Fruit fly (Drosophila melanogaster): Measurements from ENCODE around the gene CG11986.
A peak's percentile ranks its signal among the peaks of the same experiment; 100 is the strongest.

Gene CG11986

DNA sequence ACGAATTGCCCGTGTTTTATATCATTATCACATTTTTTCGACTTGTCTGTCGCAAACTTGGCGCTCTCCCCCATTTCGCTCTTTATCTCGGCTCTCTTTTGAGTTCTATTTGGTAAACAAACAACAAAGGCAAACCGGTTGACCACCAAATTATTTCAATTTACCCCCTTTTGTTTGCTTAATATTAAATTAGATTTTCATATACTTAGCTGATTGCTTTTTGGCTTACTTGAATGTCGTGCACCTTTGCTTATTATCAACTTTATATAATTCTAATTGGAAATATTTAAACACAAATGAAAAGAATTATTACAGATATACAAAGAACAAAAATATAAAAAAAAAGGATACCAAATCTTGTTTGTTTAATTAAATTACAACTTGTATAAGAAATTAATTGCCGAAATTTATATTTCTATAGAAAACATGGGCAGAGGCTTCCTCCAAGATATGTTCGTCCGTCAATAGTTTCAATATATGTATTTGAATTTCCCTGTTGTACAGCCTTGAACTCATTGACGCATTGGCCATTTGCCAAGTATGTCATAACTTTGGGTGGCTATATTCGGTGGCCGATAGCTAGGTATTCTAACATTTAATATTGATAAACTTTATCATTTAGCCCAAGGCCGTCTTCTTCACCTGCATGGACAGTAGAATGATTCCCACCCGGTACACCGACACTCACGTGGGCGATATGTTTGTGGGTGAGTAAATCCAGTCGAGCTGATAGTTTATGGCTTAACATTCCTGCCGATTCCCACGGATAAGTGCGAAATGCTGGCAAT, 33.8 kb upstream of the CG11986 start:
- no peak for TF ChIP-seq Sin3A (optimal IDR thresholded peaks at IDR 0.05)
- no peak for TF ChIP-seq Myc (optimal IDR thresholded peaks at IDR 0.05)
- no peak for TF ChIP-seq insv (optimal IDR thresholded peaks at IDR 0.05)
- TF ChIP-seq psq (optimal IDR thresholded peaks at IDR 0.05) = no peak
- TF ChIP-seq ttk (optimal IDR thresholded peaks at IDR 0.05) = no peak
- no peak for TF ChIP-seq h (optimal IDR thresholded peaks at IDR 0.05)

DNA sequence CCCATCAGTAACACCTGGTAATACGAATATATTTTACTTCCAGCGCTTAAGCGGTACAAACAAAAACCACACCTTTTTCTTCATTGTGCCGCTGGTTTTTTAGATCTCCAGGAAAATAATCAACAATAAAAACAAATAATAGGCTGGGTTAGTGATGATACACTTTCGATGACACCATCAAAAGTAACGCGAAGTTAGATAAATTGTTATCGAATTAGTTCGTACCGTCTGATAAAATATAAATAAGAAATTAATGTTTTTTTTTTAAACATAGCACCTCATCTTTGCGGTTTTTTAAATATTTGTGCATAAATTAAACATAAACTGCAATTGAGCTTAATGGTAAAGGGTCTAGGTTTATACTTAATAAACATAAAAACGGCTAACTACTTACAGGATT, 31.1 kb upstream of the CG11986 start, which contains the start of gene RagA-B:
Gene RagA-B (minus strand): TSS at position 175 of the 400 bp plus-strand sequence.
- TF ChIP-seq h (optimal IDR thresholded peaks at IDR 0.05) = no peak
- no peak for TF ChIP-seq ttk (optimal IDR thresholded peaks at IDR 0.05)
- TF ChIP-seq Myc (optimal IDR thresholded peaks at IDR 0.05) = no peak

DNA sequence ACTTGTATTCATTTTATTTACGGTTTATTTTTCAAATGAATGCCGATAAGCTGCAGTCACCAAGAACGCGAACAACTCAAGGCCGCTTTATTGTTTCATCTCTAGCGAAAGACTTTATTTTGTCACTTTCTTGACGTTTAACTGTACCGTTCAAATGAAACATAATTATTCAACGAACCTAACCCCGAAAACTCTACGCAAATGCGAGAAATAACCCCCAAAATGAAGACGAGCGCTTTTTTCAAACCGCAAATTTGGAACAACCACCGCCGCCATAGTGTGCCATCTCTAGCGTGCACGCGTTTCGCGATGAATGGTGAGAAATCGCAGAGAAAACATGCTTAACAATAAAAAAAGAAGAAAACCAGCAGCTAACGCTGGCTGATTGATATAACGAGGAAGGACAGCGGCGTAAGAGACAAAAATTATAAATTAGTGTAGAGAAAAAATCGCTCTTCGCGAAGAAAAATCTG, 30.6 kb upstream of the CG11986 start, which contains the start of gene CG11970:
Gene CG11970 (plus strand): TSS at position 117 of the 473 bp plus-strand sequence.
- TF ChIP-seq h (optimal IDR thresholded peaks at IDR 0.05) = no peak
- TF ChIP-seq Myc (optimal IDR thresholded peaks at IDR 0.05) = no peak
- no peak for TF ChIP-seq Sin3A (optimal IDR thresholded peaks at IDR 0.05)
- no peak for TF ChIP-seq ttk (optimal IDR thresholded peaks at IDR 0.05)
- TF ChIP-seq insv (optimal IDR thresholded peaks at IDR 0.05) = no peak
- no peak for TF ChIP-seq psq (optimal IDR thresholded peaks at IDR 0.05)

DNA sequence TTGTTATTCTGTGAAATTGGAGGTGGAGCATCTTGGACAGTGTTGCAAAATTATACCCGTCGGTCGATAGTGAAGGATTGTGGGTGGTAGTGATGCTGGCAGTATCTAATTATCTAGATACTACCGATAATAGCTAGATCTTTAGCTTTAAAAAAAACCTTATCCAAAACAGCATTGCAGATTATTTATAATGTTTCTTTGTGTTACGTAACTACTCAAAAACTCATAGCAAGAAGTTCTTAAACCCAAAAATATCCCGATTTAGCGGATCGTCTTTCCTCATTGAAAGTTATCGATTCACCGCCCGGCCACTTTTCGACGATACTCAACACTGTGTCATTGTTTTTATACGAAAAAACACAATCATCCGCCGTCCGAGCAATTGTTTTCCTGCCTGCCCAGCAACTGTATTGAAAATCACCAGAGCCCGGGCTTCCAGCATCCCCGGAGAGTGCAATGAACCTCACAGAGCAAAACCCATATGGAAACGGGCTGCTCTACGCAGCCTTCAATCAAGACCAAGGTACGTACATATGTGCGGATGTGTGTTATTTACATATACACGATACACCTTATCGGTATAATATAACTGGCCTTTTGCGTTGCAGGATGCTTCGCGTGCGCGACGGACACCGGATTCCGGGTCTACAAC, 22.2 kb upstream of the CG11986 start, which contains the start of gene CG11975:
Gene CG11975 (plus strand): TSS at position 326 of the 652 bp plus-strand sequence.
- TF ChIP-seq Myc (optimal IDR thresholded peaks at IDR 0.05) = no peak
- no peak for TF ChIP-seq insv (optimal IDR thresholded peaks at IDR 0.05)

DNA sequence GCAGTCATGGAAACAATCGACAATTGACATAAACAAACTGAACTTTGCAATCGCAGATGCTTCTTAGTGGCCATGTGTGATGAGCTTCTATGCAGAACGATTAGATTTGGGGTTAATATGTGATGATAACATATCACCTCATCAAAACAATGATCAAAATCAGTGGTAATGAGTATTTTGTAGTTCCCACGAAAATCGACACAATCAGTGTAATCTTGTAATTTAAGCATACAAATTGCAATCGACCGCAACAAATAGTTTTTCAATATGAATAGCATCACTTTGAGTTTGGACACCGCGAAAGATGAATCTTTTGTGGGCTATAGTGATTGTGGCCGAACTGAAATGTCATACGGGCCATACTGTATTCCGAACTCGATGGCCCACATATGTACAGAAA, 17.8 kb upstream of the CG11986 start, which contains the start of gene CG11977:
Gene CG11977 (plus strand): TSS at position 301 of the 400 bp plus-strand sequence.
- TF ChIP-seq Myc (optimal IDR thresholded peaks at IDR 0.05) (no peak), psq (optimal IDR thresholded peaks at IDR 0.05) (no peak), Sin3A (optimal IDR thresholded peaks at IDR 0.05) (no peak), insv (optimal IDR thresholded peaks at IDR 0.05) (no peak), ttk (optimal IDR thresholded peaks at IDR 0.05) (no peak), h (optimal IDR thresholded peaks at IDR 0.05) (no peak)

DNA sequence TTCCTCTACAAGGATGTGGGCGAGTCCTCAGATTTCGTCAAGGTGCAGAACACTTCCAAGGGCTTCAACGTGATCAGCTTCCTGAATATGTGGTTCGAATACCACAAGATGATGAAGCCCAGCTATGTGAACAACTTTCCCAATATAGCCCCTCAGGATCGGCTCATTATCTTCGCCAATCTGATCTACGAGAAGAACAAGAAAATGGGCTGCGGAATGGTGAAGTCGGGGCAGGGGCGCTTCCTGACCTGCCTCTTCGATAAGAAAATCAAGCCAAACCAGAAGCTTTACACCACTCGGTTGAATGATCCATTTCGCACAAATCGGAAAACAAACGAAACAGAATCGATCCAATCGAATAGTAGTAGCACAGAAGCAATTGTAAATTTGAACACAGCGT, 17.0 kb upstream of the CG11986 start:
- TF ChIP-seq psq (optimal IDR thresholded peaks at IDR 0.05) (no peak), Myc (optimal IDR thresholded peaks at IDR 0.05) (no peak), h (optimal IDR thresholded peaks at IDR 0.05) (no peak), insv (optimal IDR thresholded peaks at IDR 0.05) (no peak), Sin3A (optimal IDR thresholded peaks at IDR 0.05) (no peak), ttk (optimal IDR thresholded peaks at IDR 0.05) (no peak)

DNA sequence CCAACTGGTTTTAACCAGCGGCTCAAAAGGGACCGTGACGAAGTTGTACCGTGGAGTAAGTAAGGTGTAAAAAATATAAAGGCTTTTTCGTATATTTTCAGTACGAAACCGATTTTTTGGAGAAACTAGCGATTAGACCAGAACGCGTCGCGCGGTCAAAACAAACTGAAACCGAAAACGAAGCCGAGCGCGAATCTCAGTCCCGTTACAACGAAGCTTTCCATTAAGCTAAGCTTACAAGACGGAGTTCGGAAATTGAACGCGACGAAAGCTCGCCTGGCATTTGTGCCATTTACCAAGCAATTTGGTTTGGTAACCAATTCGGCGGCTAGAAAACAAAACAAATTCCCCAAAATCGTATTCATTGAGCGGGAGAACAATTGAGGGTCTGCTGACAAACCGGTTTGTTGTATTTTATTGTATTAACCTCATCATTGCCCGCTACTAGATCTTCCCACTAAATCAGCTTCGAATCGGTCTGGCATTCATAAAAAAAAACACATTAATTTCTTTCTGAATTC, 13.5 kb upstream of the CG11986 start:
- no peak for TF ChIP-seq insv (optimal IDR thresholded peaks at IDR 0.05)
- no peak for TF ChIP-seq ttk (optimal IDR thresholded peaks at IDR 0.05)
- TF ChIP-seq Sin3A (optimal IDR thresholded peaks at IDR 0.05) = no peak

DNA sequence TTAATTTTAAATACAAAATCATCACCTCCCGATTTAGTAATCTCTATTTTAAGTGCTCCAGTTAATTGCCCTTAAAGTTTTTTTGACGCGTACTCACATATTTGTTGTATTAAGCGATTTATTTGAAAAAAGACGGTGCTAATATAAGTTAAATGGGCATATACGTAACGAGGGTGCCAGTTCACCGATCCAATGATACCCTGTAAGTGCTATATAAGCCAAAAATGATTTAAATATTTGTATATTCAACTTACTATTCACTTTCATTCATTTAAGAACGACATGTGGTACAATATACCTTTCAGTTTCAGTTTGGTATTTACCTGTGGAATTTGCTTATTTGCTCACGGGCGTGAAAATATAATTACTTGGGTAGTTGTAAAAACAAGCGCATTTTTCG, 12.7 kb upstream of the CG11986 start:
- TF ChIP-seq Myc (optimal IDR thresholded peaks at IDR 0.05) (no peak), insv (optimal IDR thresholded peaks at IDR 0.05) (no peak)

DNA sequence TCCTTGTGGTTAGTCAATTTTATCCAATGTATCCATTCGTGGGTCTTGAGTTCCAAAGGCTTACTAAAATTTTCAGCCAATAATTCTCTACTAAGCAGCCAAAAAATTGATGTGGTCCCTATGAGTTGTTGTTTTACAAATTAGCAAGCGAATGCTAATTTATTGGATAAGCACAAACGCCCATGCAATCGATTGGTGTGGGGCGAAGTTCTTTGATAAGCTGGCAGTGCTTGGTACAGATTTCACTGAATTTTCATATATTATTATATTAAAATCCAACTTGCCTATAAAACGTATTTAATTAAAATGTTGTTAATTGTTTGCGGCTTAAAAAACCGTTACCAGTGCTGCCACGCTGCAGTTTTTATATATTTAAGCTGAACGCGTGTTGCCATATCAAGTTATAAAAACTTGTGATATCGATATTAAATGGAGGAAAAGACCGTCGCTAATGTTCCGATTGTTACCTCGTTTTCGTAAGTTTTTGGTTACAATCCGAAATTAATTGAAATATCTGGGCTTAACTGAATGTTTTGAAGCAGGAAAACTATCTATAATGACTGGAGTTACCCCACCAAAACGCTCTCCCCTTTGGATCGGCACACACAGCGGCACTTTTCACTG, 11.5 kb upstream of the CG11986 start, which contains the start of the genes CG31100 and CG11980:
Gene CG31100 (minus strand): TSS at position 51 of the 624 bp plus-strand sequence.
Gene CG11980 (plus strand): TSS at position 418 of the 624 bp plus-strand sequence.
- TF ChIP-seq Sin3A (optimal IDR thresholded peaks at IDR 0.05) (no peak), h (optimal IDR thresholded peaks at IDR 0.05) (no peak), ttk (optimal IDR thresholded peaks at IDR 0.05) (no peak), insv (optimal IDR thresholded peaks at IDR 0.05) (no peak), psq (optimal IDR thresholded peaks at IDR 0.05) (no peak), Myc (optimal IDR thresholded peaks at IDR 0.05) (no peak)

DNA sequence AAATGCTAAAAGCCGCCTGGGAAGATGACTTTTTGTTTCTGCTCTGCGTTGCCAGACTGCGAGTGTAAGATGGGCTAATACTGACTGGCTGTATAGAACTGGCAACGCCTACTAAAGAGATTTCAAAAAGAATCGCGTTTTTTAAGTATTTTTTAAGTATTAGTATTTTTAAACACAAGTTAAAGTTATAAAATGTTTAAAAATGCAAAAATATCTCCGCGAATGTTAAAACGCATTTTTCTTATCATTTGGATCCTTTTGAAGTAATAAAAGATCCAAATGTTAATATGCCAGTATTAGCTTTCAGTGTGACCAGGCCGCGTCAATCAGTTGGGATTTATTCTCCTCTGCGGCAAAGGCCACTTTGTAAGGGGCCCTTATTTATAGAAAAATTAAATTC, 9.1 kb upstream of the CG11986 start, which contains the start of the genes Prosbeta3 and Iru:
Gene Prosbeta3 (minus strand): TSS at position 98 of the 400 bp plus-strand sequence.
Gene Iru (plus strand): TSS at position 328 of the 400 bp plus-strand sequence.
- TF ChIP-seq ttk (optimal IDR thresholded peaks at IDR 0.05) (no peak), Sin3A (optimal IDR thresholded peaks at IDR 0.05) (no peak), psq (optimal IDR thresholded peaks at IDR 0.05) (no peak), insv (optimal IDR thresholded peaks at IDR 0.05) (no peak), h (optimal IDR thresholded peaks at IDR 0.05) (no peak), Myc (optimal IDR thresholded peaks at IDR 0.05) (no peak)

DNA sequence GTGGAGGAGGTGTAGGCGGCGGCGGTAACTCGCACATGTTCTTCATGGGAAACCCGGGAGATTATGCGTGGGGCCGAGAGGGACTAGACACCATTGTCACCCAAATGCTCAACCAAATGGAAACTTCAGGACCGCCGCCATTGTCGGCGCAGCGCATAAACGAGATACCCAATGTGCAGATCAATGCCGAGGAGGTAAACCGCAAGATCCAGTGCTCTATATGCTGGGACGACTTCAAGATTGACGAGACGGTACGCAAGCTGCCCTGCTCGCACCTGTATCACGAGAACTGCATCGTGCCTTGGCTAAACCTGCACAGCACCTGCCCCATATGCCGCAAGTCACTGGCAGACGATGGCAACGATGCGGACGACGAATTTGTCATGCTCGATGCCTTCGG, 8.0 kb upstream of the CG11986 start:
- TF ChIP-seq Sin3A (optimal IDR thresholded peaks at IDR 0.05) (no peak), psq (optimal IDR thresholded peaks at IDR 0.05) (no peak), ttk (optimal IDR thresholded peaks at IDR 0.05) (peak; percentile 93), insv (optimal IDR thresholded peaks at IDR 0.05) (no peak)

DNA sequence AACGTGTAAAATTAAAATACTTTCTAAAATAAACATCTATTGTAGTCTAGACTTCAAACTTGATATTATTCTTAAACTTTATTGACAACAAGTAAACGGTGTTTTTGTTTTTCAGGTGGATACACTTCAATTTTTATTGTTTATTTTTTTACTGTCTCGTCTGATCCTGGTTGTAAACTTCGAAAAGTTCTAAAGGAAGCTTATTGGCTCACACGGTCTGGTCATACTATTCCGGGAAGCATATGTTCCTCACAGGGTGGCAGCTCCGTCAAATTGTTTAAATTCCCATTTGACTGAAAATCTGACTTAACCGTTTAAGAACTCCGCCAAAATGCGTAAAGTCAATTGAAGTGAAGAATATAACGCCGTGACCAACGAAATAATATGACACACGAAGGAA, 7.0 kb upstream of the CG11986 start, which contains the start of gene CG11983:
Gene CG11983 (plus strand): TSS at position 120 of the 400 bp plus-strand sequence.
- TF ChIP-seq h (optimal IDR thresholded peaks at IDR 0.05) (no peak), Sin3A (optimal IDR thresholded peaks at IDR 0.05) (no peak), psq (optimal IDR thresholded peaks at IDR 0.05) (no peak), Myc (optimal IDR thresholded peaks at IDR 0.05) (no peak), insv (optimal IDR thresholded peaks at IDR 0.05) (no peak), ttk (optimal IDR thresholded peaks at IDR 0.05) (no peak)
